Worm (Caenorhabditis elegans) whole organism, midembryonic: Measurements from ENCODE around the gene K09D9.9.

Source experiments
- flt-1 ChIP-seq: fragments of 200-800 bp; sonication (Bioruptor generic); IDR thresholded peaks from 2 replicates; pipeline ENCODE4 v1.3.6; 2022; ENCODE audit warnings: missing genetic modification characterization, missing compliant biosample characterization
- ref-1 ChIP-seq: fragments of 200-800 bp; sonication (Bioruptor generic); conservative IDR thresholded peaks from 2 replicates; pipeline ENCODE4 v1.3.6; 2022; ENCODE audit warnings: missing genetic modification reagents, missing genetic modification characterization, missing compliant biosample characterization
- ztf-29 ChIP-seq: fragments of 200-800 bp; sonication (Bioruptor generic); IDR thresholded peaks from 2 replicates; pipeline ENCODE4 v1.3.6; 2022; ENCODE audit warnings: missing genetic modification reagents, missing genetic modification characterization, missing compliant biosample characterization

- TF ChIP-seq flt-1, result no peak
- no peak for TF ChIP-seq ref-1 (GFP tag; lab: Robert Waterston, UW)
- TF ChIP-seq ztf-29 (GFP tag; lab: Robert Waterston, UW), result no peak
These were observed 19.6 kb downstream of the K09D9.9 start, which contains the start of gene str-82 for ce11 chrV:3974361-3974760.
